Fruit fly (Drosophila melanogaster) whole organism, embryonic: ENCODE results near the gene Papss.

Source experiments
- BtbVII ChIP-seq: fragments of 200-800 bp; sonication (Bioruptor generic); optimal IDR thresholded peaks from 3 replicates; lab custom pipeline; 2017; ENCODE audit warnings: missing biosample characterization, mild to moderate bottlenecking, missing genetic modification characterization
- CG12219 ChIP-seq: fragments of 200-800 bp; sonication (Bioruptor generic); optimal IDR thresholded peaks from 3 replicates; lab custom pipeline; 2018; ENCODE audit warnings: missing biosample characterization, mild to moderate bottlenecking, missing genetic modification characterization
- CG13894 ChIP-seq: fragments of 200-800 bp; sonication (Bioruptor generic); optimal IDR thresholded peaks from 3 replicates; lab custom pipeline; 2018; ENCODE audit warnings: missing biosample characterization, mild to moderate bottlenecking, missing genetic modification characterization, moderate library complexity
- CG16813 ChIP-seq: fragments of 200-800 bp; sonication (Bioruptor generic); IDR thresholded peaks from 3 replicates; pipeline ENCODE4 v1.3.6; 2022; ENCODE audit warnings: missing biosample characterization, missing genetic modification characterization; ENCODE audit not compliant: partially characterized antibody
- CG18599 ChIP-seq: fragments of 200-800 bp; sonication (Bioruptor generic); optimal IDR thresholded peaks from 3 replicates; lab custom pipeline; 2017; ENCODE audit warnings: missing biosample characterization, missing genetic modification characterization, mild to moderate bottlenecking, moderate library complexity, missing genetic modification reagents
- CG3281 ChIP-seq: fragments of 200-800 bp; sonication (Bioruptor generic); optimal IDR thresholded peaks from 3 replicates; lab custom pipeline; 2017; ENCODE audit warnings: missing biosample characterization, mild to moderate bottlenecking, missing genetic modification characterization
- CG43689 ChIP-seq: fragments of 200-800 bp; sonication (Bioruptor generic); IDR thresholded peaks from 2 replicates; pipeline ENCODE4 v1.3.6; 2022; ENCODE audit warnings: missing biosample characterization, missing genetic modification characterization
- CG6813 ChIP-seq: fragments of 200-800 bp; sonication (Bioruptor generic); optimal IDR thresholded peaks from 2 replicates; lab custom pipeline; 2017; ENCODE audit warnings: missing biosample characterization, missing genetic modification characterization, mild to moderate bottlenecking, moderate library complexity, missing genetic modification reagents
- CG7987 ChIP-seq: fragments of 200-800 bp; sonication (Bioruptor generic); optimal IDR thresholded peaks from 2 replicates; lab custom pipeline; 2018; ENCODE audit warnings: missing biosample characterization, mild to moderate bottlenecking, missing genetic modification characterization, moderate library complexity
- Dbx ChIP-seq: fragments of 200-800 bp; sonication (Bioruptor generic); IDR thresholded peaks from 3 replicates; pipeline ENCODE4 v1.3.6; 2022; ENCODE audit warnings: missing biosample characterization, missing genetic modification characterization
- Dll ChIP-seq: fragments of 200-800 bp; sonication (Bioruptor generic); IDR thresholded peaks from 4 replicates; pipeline ENCODE4 v1.3.6; 2022; ENCODE audit warnings: missing biosample characterization, missing genetic modification characterization; ENCODE audit not compliant: partially characterized antibody
- Drgx ChIP-seq: fragments of 200-800 bp; sonication (Bioruptor generic); IDR thresholded peaks from 2 replicates; pipeline ENCODE4 v1.3.6; 2022; ENCODE audit warnings: missing biosample characterization, missing genetic modification characterization
- E2f2 ChIP-seq: fragments of 200-800 bp; sonication (Bioruptor generic); IDR thresholded peaks from 2 replicates; pipeline ENCODE4 v1.3.6; 2022; ENCODE audit warnings: missing biosample characterization, missing genetic modification characterization
- Gug ChIP-seq: fragments of 200-800 bp; sonication (Bioruptor generic); IDR thresholded peaks from 4 replicates; pipeline ENCODE4 v1.3.6; 2022; ENCODE audit warnings: missing biosample characterization, missing genetic modification characterization
- Hr78 ChIP-seq, 2 experiments: fragments of 200-800 bp in 1 of 2; fragments of >200 bp in 1 of 2; sonication (Bioruptor generic) in 1 of 2; optimal IDR thresholded peaks; 2 replicates each; lab custom pipeline; 2017 to 2019; ENCODE audit warnings: missing biosample characterization in 2 of 2, missing genetic modification characterization in 2 of 2, mild to moderate bottlenecking in 1 of 2, moderate library complexity in 1 of 2
- MBD-R2 ChIP-seq: fragments of 200-800 bp; sonication (Bioruptor generic); IDR thresholded peaks from 2 replicates; pipeline ENCODE4 v1.3.6; 2022; ENCODE audit warnings: missing biosample characterization, missing genetic modification characterization
- Med ChIP-seq: fragments of 200-800 bp; sonication (Bioruptor generic); peaks from one replicate; lab custom pipeline; 2016; ENCODE audit warnings: missing biosample characterization, missing genetic modification characterization, mild to moderate bottlenecking, inconsistent platforms, moderate library complexity
- Meics ChIP-seq: fragments of 200-800 bp; sonication (Bioruptor generic); optimal IDR thresholded peaks from 2 replicates; lab custom pipeline; 2017; ENCODE audit warnings: missing biosample characterization, mild to moderate bottlenecking, missing genetic modification characterization
- Myb ChIP-seq: fragments of 200-800 bp; sonication (Bioruptor generic); optimal IDR thresholded peaks from 2 replicates; lab custom pipeline; 2016; ENCODE audit warnings: missing biosample characterization, missing genetic modification characterization
- NFAT ChIP-seq: fragments of 200-800 bp; sonication (Bioruptor generic); IDR thresholded peaks from 2 replicates; pipeline ENCODE4 v1.3.6; 2022; ENCODE audit warnings: missing biosample characterization, missing genetic modification characterization
- Oli ChIP-seq: fragments of 200-800 bp; sonication (Bioruptor generic); optimal IDR thresholded peaks from 2 replicates; lab custom pipeline; 2018; ENCODE audit warnings: missing biosample characterization, mild to moderate bottlenecking, missing genetic modification characterization, moderate library complexity
- Optix ChIP-seq: fragments of 200-800 bp; sonication (Bioruptor generic); IDR thresholded peaks from 3 replicates; pipeline ENCODE4 v1.3.6; 2022; ENCODE audit warnings: missing biosample characterization, missing genetic modification characterization
- YL-1 ChIP-seq: fragments of 200-800 bp; sonication (Bioruptor generic); optimal IDR thresholded peaks from 3 replicates; lab custom pipeline; 2017; ENCODE audit warnings: missing biosample characterization, mild to moderate bottlenecking, missing genetic modification characterization
- bab2 ChIP-seq: fragments of 200-800 bp; sonication (Bioruptor generic); optimal IDR thresholded peaks from 2 replicates; lab custom pipeline; 2016; ENCODE audit warnings: missing biosample characterization, missing genetic modification characterization
- caup ChIP-seq: fragments of 200-800 bp; sonication (Bioruptor generic); optimal IDR thresholded peaks from 3 replicates; lab custom pipeline; 2017; ENCODE audit warnings: missing biosample characterization, mild to moderate bottlenecking, missing genetic modification characterization, moderate library complexity; ENCODE audit not compliant: severe bottlenecking
- crp ChIP-seq, 2 experiments: fragments of 200-800 bp; sonication (Bioruptor generic); optimal IDR thresholded peaks; 2 replicates in 1 of 2; 3 replicates in 1 of 2; lab custom pipeline; 2017; ENCODE audit warnings: missing biosample characterization in 2 of 2, missing genetic modification characterization in 2 of 2, mild to moderate bottlenecking in 1 of 2, moderate library complexity in 1 of 2
- dati ChIP-seq: fragments of 200-800 bp; sonication (Bioruptor generic); IDR thresholded peaks from 2 replicates; pipeline ENCODE4 v1.3.6; 2022; ENCODE audit warnings: missing biosample characterization, missing genetic modification characterization
- emc ChIP-seq: fragments of 200-800 bp; sonication (Bioruptor generic); optimal IDR thresholded peaks from 2 replicates; lab custom pipeline; 2016; ENCODE audit warnings: missing biosample characterization, missing genetic modification characterization
- fd96Cb ChIP-seq: fragments of 200-800 bp; sonication (Bioruptor generic); optimal IDR thresholded peaks from 2 replicates; lab custom pipeline; 2018; ENCODE audit warnings: missing biosample characterization, mild to moderate bottlenecking, missing genetic modification characterization, moderate library complexity
- fru ChIP-seq: fragments of >200 bp; optimal IDR thresholded peaks from 2 replicates; lab custom pipeline; 2017
- inv ChIP-seq: fragments of 200-800 bp; sonication (Bioruptor generic); IDR thresholded peaks from 2 replicates; pipeline ENCODE4 v1.3.6; 2022; ENCODE audit warnings: missing biosample characterization, missing genetic modification characterization; ENCODE audit not compliant: partially characterized antibody
- ken ChIP-seq: fragments of 200-800 bp; sonication (Bioruptor generic); IDR thresholded peaks from 3 replicates; pipeline ENCODE4 v1.3.6; 2022; ENCODE audit warnings: missing biosample characterization, missing genetic modification characterization
- lab ChIP-seq: fragments of 200-800 bp; sonication (Bioruptor generic); optimal IDR thresholded peaks from 3 replicates; lab custom pipeline; 2017; ENCODE audit warnings: missing biosample characterization, missing genetic modification characterization, mild to moderate bottlenecking, moderate library complexity, missing genetic modification reagents
- org-1 ChIP-seq: fragments of 200-800 bp; sonication (Bioruptor generic); optimal IDR thresholded peaks from 2 replicates; lab custom pipeline; 2017; ENCODE audit warnings: missing biosample characterization, missing genetic modification characterization
- pan ChIP-seq, 4 experiments: fragments of >200 bp in 3 of 4; fragments of 200-800 bp in 1 of 4; sonication (Bioruptor generic) in 1 of 4; optimal IDR thresholded peaks in 3 of 4; IDR thresholded peaks in 1 of 4; 2 replicates each; pipeline versions ENCODE4 v1.3.6 to Lab custom; 2017 to 2022; ENCODE audit warnings: missing biosample characterization in 2 of 4, missing genetic modification characterization in 2 of 4, mixed read lengths in 1 of 4
- psq ChIP-seq: fragments of 200-800 bp; sonication (Bioruptor generic); optimal IDR thresholded peaks from 2 replicates; lab custom pipeline; 2017; ENCODE audit warnings: missing biosample characterization, missing genetic modification characterization
- pzg ChIP-seq: fragments of 200-800 bp; sonication (Bioruptor generic); optimal IDR thresholded peaks from 3 replicates; lab custom pipeline; 2018; ENCODE audit warnings: missing biosample characterization, mild to moderate bottlenecking, missing genetic modification characterization, moderate library complexity
- sens ChIP-seq: fragments of 200-800 bp; sonication (Bioruptor generic); peaks from one replicate; lab custom pipeline; 2016; ENCODE audit warnings: missing biosample characterization, missing genetic modification characterization
- sob ChIP-seq: fragments of 200-800 bp; sonication (Bioruptor generic); IDR thresholded peaks from 2 replicates; pipeline ENCODE4 v1.3.6; 2022; ENCODE audit warnings: missing biosample characterization, missing genetic modification characterization
- stc ChIP-seq: fragments of 200-800 bp; sonication (Bioruptor generic); IDR thresholded peaks from 2 replicates; pipeline ENCODE4 v1.3.6; 2022; ENCODE audit warnings: missing biosample characterization, missing genetic modification characterization
- stwl ChIP-seq: fragments of 200-800 bp; sonication (Bioruptor generic); optimal IDR thresholded peaks from 3 replicates; lab custom pipeline; 2018; ENCODE audit warnings: missing biosample characterization, mild to moderate bottlenecking, missing genetic modification characterization, moderate library complexity
- trem ChIP-seq: fragments of 200-800 bp; optimal IDR thresholded peaks from 3 replicates; lab custom pipeline; 2019; ENCODE audit warnings: missing biosample characterization, mild to moderate bottlenecking, missing genetic modification characterization, moderate library complexity
- vvl ChIP-seq: fragments of 200-800 bp; sonication (Bioruptor generic); IDR thresholded peaks from 2 replicates; pipeline ENCODE4 v1.3.6; 2022; ENCODE audit warnings: missing biosample characterization, missing genetic modification characterization
- yki ChIP-seq: fragments of >200 bp; optimal IDR thresholded peaks from 3 replicates; lab custom pipeline; 2018

Papss gene

dm6 chr3L:19846960-19847359 lies 1.9 kb downstream of the Papss start (continued):
- TF ChIP-seq org-1 (GFP tag; lab: Kevin White, UChicago) (peak; percentile 38), fd96Cb (no peak), fru (lab: Kevin White, UChicago) (no peak), dati (GFP tag; lab: Robert Waterston, UW) (no peak), CG6813 (GFP tag; lab: Kevin White, UChicago) (peak; percentile 49)

dm6 chr3L:19848080-19848479 lies 3.0 kb downstream of the Papss start:
- no peak for TF ChIP-seq inv (GFP tag; lab: Robert Waterston, UW)
- TF ChIP-seq sens (GFP tag; lab: Kevin White, UChicago), result peak; percentile 31
- TF ChIP-seq CG13894 (tag; lab: Kevin White, UChicago), result no peak
- no peak for TF ChIP-seq CG7987 (GFP tag; lab: Kevin White, UChicago)

- TF ChIP-seq Drgx (GFP tag; lab: Robert Waterston, UW) (no peak), stwl (no peak), CG13894 (tag; lab: Kevin White, UChicago) (peak; percentile 18), Med (GFP tag; lab: Kevin White, UChicago) (peak; percentile 69), vvl (peak; percentile 60; the same call in 1 of the 2 replicates), sens (GFP tag; lab: Kevin White, UChicago) (peak; percentile 52)
Observed at dm6 chr3L:19857923-19858490, 12.9 kb downstream of the Papss start.

- TF ChIP-seq E2f2 (peak; percentile 98), CG3281 (peak; percentile 27), CG12219 (GFP tag; lab: Kevin White, UChicago) (no peak), CG43689 (GFP tag; lab: Robert Waterston, UW) (no peak), caup (GFP tag; lab: Kevin White, UChicago) (peak; percentile 24), CG18599 (GFP tag; lab: Kevin White, UChicago) (peak; percentile 3), psq (GFP tag; lab: Kevin White, UChicago) (no peak), pan (optimal IDR thresholded peaks at IDR 0.05; lab: Kevin White, UChicago) (no peak), pan (GFP tag; optimal IDR thresholded peaks at IDR 0.05 in 1 of 2, IDR thresholded peaks at IDR 0.05 in 1 of 2) (no peak), ken (GFP tag; lab: Robert Waterston, UW) (peak; percentile 48; the same call in 1 of the 3 replicates), emc (no peak), MBD-R2 (GFP tag; lab: Robert Waterston, UW) (peak; percentile 88), YL-1 (GFP tag; lab: Kevin White, UChicago) (peak; percentile 81), pzg (GFP tag; lab: Kevin White, UChicago) (peak; percentile 75), sob (GFP tag; lab: Robert Waterston, UW) (no peak; the same call in 1 of the 2 replicates), Oli (tag; lab: Kevin White, UChicago) (no peak), Myb (GFP tag; lab: Kevin White, UChicago) (peak; percentile 41), lab (GFP tag; lab: Kevin White, UChicago) (peak; percentile 38), stc (0 out of 2 replicates have a peak, but pooled peaks have one; percentile 25), bab2 (GFP tag; lab: Kevin White, UChicago) (no peak), BtbVII (GFP tag; lab: Kevin White, UChicago) (peak; percentile 16), crp (GFP tag; optimal IDR thresholded peaks at IDR 0.05; lab: Kevin White, UChicago) (peak; percentile 96 to 100), CG16813 (GFP tag; lab: Robert Waterston, UW) (peak; percentile 32; the same call in 1 of the 3 replicates), Dbx (GFP tag; lab: Robert Waterston, UW) (0 out of 3 replicates have a peak, but pooled peaks have one; percentile 26), trem (tag; lab: Kevin White, UChicago) (peak; percentile 100), Meics (GFP tag; lab: Kevin White, UChicago) (no peak), NFAT (GFP tag; lab: Robert Waterston, UW) (peak; percentile 95), Hr78 (GFP tag; optimal IDR thresholded peaks at IDR 0.05; lab: Kevin White, UChicago) (peak in 1 of 2 experiments; percentile 22), yki (no peak), Dll (GFP tag; lab: Robert Waterston, UW) (0 out of 4 replicates have a peak, but pooled peaks have one; percentile 31), Optix (no peak), Gug (GFP tag; lab: Robert Waterston, UW) (no peak)
Observed at dm6 chr3L:19861215-19861614, 16.1 kb downstream of the Papss start.
